Fruit fly (Drosophila melanogaster) whole organism, embryonic: ENCODE measurements around the gene CG44139.

Source experiments
- Ada2b ChIP-seq: fragments of 200-800 bp; sonication (Bioruptor generic); IDR thresholded peaks from 2 replicates; pipeline ENCODE4 v1.3.6; 2022; ENCODE audit warnings: missing biosample characterization, missing genetic modification characterization
- Asciz ChIP-seq: fragments of 200-800 bp; sonication (Bioruptor generic); optimal IDR thresholded peaks from 2 replicates; lab custom pipeline; 2017; ENCODE audit warnings: missing biosample characterization, mild to moderate bottlenecking, missing genetic modification characterization, missing genetic modification reagents
- Atf-2 ChIP-seq: fragments of 200-800 bp; sonication (Bioruptor generic); optimal IDR thresholded peaks from 2 replicates; lab custom pipeline; 2016; ENCODE audit warnings: missing biosample characterization, missing genetic modification characterization
- Atf3 ChIP-seq: fragments of 200-800 bp; sonication (Bioruptor generic); optimal IDR thresholded peaks from 3 replicates; lab custom pipeline; 2016; ENCODE audit warnings: missing biosample characterization, missing genetic modification characterization
- CG10209 ChIP-seq: fragments of 200-800 bp; sonication (Bioruptor generic); optimal IDR thresholded peaks from 3 replicates; lab custom pipeline; 2017; ENCODE audit warnings: missing biosample characterization, mild to moderate bottlenecking, missing genetic modification characterization, missing genetic modification reagents
- CG1024 ChIP-seq: fragments of 200-800 bp; sonication (Bioruptor generic); IDR thresholded peaks from 2 replicates; pipeline ENCODE4 v1.3.6; 2022; ENCODE audit warnings: missing biosample characterization, missing genetic modification characterization
- CG10366 ChIP-seq: fragments of 200-800 bp; sonication (Bioruptor generic); IDR thresholded peaks from 2 replicates; pipeline ENCODE4 v1.3.6; 2022; ENCODE audit warnings: missing biosample characterization, missing genetic modification characterization
- CG11247 ChIP-seq: fragments of 200-800 bp; sonication (Bioruptor generic); IDR thresholded peaks from 2 replicates; pipeline ENCODE4 v1.3.6; 2022; ENCODE audit warnings: missing biosample characterization, missing genetic modification characterization
- CG11560 ChIP-seq: fragments of 200-800 bp; sonication (Bioruptor generic); IDR thresholded peaks from 3 replicates; pipeline ENCODE4 v1.3.6; 2022; ENCODE audit warnings: missing biosample characterization, missing genetic modification characterization
- CG16779 ChIP-seq: fragments of 200-800 bp; sonication (Bioruptor generic); IDR thresholded peaks from 2 replicates; pipeline ENCODE4 v1.3.6; 2022; ENCODE audit warnings: missing biosample characterization, missing genetic modification characterization
- CG17385 ChIP-seq: fragments of 200-800 bp; sonication (Bioruptor generic); optimal IDR thresholded peaks from 3 replicates; lab custom pipeline; 2018; ENCODE audit warnings: missing biosample characterization, mild to moderate bottlenecking, missing genetic modification characterization
- CG17829 ChIP-seq: fragments of 200-800 bp; optimal IDR thresholded peaks from 2 replicates; lab custom pipeline; 2019; ENCODE audit warnings: missing biosample characterization, mild to moderate bottlenecking, missing genetic modification characterization, moderate library complexity
- CG1792 ChIP-seq: fragments of 200-800 bp; sonication (Bioruptor generic); optimal IDR thresholded peaks from 2 replicates; lab custom pipeline; 2016; ENCODE audit warnings: missing biosample characterization, missing genetic modification characterization
- CG32767 ChIP-seq: fragments of 200-800 bp; sonication (Bioruptor generic); IDR thresholded peaks from 2 replicates; pipeline ENCODE4 v1.3.6; 2022; ENCODE audit warnings: missing biosample characterization, missing genetic modification characterization
- CG4404 ChIP-seq: fragments of 200-800 bp; sonication (Bioruptor generic); IDR thresholded peaks from 2 replicates; pipeline ENCODE4 v1.3.6; 2022; ENCODE audit warnings: missing biosample characterization, missing genetic modification characterization
- CG4424 ChIP-seq: fragments of 200-800 bp; sonication (Bioruptor generic); optimal IDR thresholded peaks from 3 replicates; lab custom pipeline; 2016; ENCODE audit warnings: missing biosample characterization, missing genetic modification characterization
- CG6175 ChIP-seq: fragments of 200-800 bp; sonication (Bioruptor generic); IDR thresholded peaks from 3 replicates; pipeline ENCODE4 v1.3.6; 2022; ENCODE audit warnings: missing biosample characterization, missing genetic modification characterization
- D19A ChIP-seq: fragments of 200-800 bp; optimal IDR thresholded peaks from 3 replicates; lab custom pipeline; 2019; ENCODE audit warnings: missing biosample characterization, mild to moderate bottlenecking, missing genetic modification characterization, moderate library complexity
- Dek ChIP-seq: fragments of 200-800 bp; sonication (Bioruptor generic); optimal IDR thresholded peaks from 3 replicates; lab custom pipeline; 2019; ENCODE audit warnings: missing biosample characterization, mild to moderate bottlenecking, missing genetic modification characterization, moderate library complexity
- Dip2 ChIP-seq: fragments of 200-800 bp; sonication (Bioruptor generic); IDR thresholded peaks from 2 replicates; pipeline ENCODE4 v1.3.6; 2022; ENCODE audit warnings: missing biosample characterization, missing genetic modification characterization
- Dll ChIP-seq: fragments of 200-800 bp; sonication (Bioruptor generic); IDR thresholded peaks from 4 replicates; pipeline ENCODE4 v1.3.6; 2022; ENCODE audit warnings: missing biosample characterization, missing genetic modification characterization; ENCODE audit not compliant: partially characterized antibody
- Doc2 ChIP-seq: fragments of 200-800 bp; sonication (Bioruptor generic); IDR thresholded peaks from 2 replicates; pipeline ENCODE4 v1.3.6; 2022; ENCODE audit warnings: missing biosample characterization, missing genetic modification characterization
- Drgx ChIP-seq: fragments of 200-800 bp; sonication (Bioruptor generic); IDR thresholded peaks from 2 replicates; pipeline ENCODE4 v1.3.6; 2022; ENCODE audit warnings: missing biosample characterization, missing genetic modification characterization
- Ets97D ChIP-seq: fragments of 200-800 bp; sonication (Bioruptor generic); optimal IDR thresholded peaks from 3 replicates; lab custom pipeline; 2016; ENCODE audit warnings: missing biosample characterization, missing genetic modification characterization
- GATAe ChIP-seq: fragments of 200-800 bp; sonication (Bioruptor generic); conservative IDR thresholded peaks from 2 replicates; pipeline ENCODE4 v1.3.6; 2022; ENCODE audit warnings: missing biosample characterization, missing genetic modification characterization
- H15 ChIP-seq: fragments of 200-800 bp; sonication (Bioruptor generic); IDR thresholded peaks from 3 replicates; pipeline ENCODE4 v1.3.6; 2022; ENCODE audit warnings: missing biosample characterization, missing genetic modification characterization
- HLHmδ ChIP-seq: fragments of 200-800 bp; sonication (Bioruptor generic); optimal IDR thresholded peaks from 2 replicates; lab custom pipeline; 2018; ENCODE audit warnings: missing biosample characterization, mild to moderate bottlenecking, missing genetic modification characterization, moderate library complexity
- Hey ChIP-seq: fragments of 200-800 bp; sonication (Bioruptor generic); optimal IDR thresholded peaks from 3 replicates; lab custom pipeline; 2018; ENCODE audit warnings: missing biosample characterization, mild to moderate bottlenecking, missing genetic modification characterization
- Hr78 ChIP-seq, 2 experiments: fragments of 200-800 bp in 1 of 2; fragments of >200 bp in 1 of 2; sonication (Bioruptor generic) in 1 of 2; optimal IDR thresholded peaks; 2 replicates each; lab custom pipeline; 2017 to 2019; ENCODE audit warnings: missing biosample characterization in 2 of 2, missing genetic modification characterization in 2 of 2, mild to moderate bottlenecking in 1 of 2, moderate library complexity in 1 of 2
- Med ChIP-seq: fragments of 200-800 bp; sonication (Bioruptor generic); peaks from one replicate; lab custom pipeline; 2016; ENCODE audit warnings: missing biosample characterization, missing genetic modification characterization, mild to moderate bottlenecking, inconsistent platforms, moderate library complexity
- NC2α ChIP-seq: fragments of 200-800 bp; sonication (Bioruptor generic); optimal IDR thresholded peaks from 2 replicates; lab custom pipeline; 2016; ENCODE audit warnings: missing biosample characterization, missing genetic modification characterization
- Xrp1 ChIP-seq: fragments of 200-800 bp; sonication (Bioruptor generic); IDR thresholded peaks from 2 replicates; pipeline ENCODE4 v1.3.6; 2022; ENCODE audit warnings: missing biosample characterization, missing genetic modification characterization
- bab2 ChIP-seq: fragments of 200-800 bp; sonication (Bioruptor generic); optimal IDR thresholded peaks from 2 replicates; lab custom pipeline; 2016; ENCODE audit warnings: missing biosample characterization, missing genetic modification characterization
- chm ChIP-seq: fragments of 200-800 bp; sonication (Bioruptor generic); IDR thresholded peaks from 2 replicates; pipeline ENCODE4 v1.3.6; 2022; ENCODE audit warnings: missing biosample characterization, missing genetic modification characterization
- croc ChIP-seq: fragments of 200-800 bp; sonication (Bioruptor generic); conservative IDR thresholded peaks from 3 replicates; pipeline ENCODE4 v1.3.6; 2022; ENCODE audit warnings: missing biosample characterization, missing genetic modification characterization
- dmrt99B ChIP-seq: fragments of 200-800 bp; sonication (Bioruptor generic); optimal IDR thresholded peaks from 2 replicates; lab custom pipeline; 2018; ENCODE audit warnings: missing biosample characterization, mild to moderate bottlenecking, missing genetic modification characterization, moderate library complexity
- dpn ChIP-seq, 2 experiments: fragments of 200-800 bp; sonication (Bioruptor generic); optimal IDR thresholded peaks; 3 replicates each; lab custom pipeline; 2016; ENCODE audit warnings: missing biosample characterization in 2 of 2, missing genetic modification characterization in 2 of 2
- exex ChIP-seq: fragments of 200-800 bp; sonication (Bioruptor generic); optimal IDR thresholded peaks from 4 replicates; lab custom pipeline; 2018; ENCODE audit warnings: missing biosample characterization, mild to moderate bottlenecking, missing genetic modification characterization, moderate library complexity
- grn ChIP-seq: fragments of 200-800 bp; sonication (Bioruptor generic); optimal IDR thresholded peaks from 3 replicates; lab custom pipeline; 2017; ENCODE audit warnings: missing biosample characterization, missing genetic modification characterization
- kah ChIP-seq: fragments of 200-800 bp; sonication (Bioruptor generic); optimal IDR thresholded peaks from 2 replicates; lab custom pipeline; 2018; ENCODE audit warnings: missing biosample characterization, mild to moderate bottlenecking, missing genetic modification characterization
- lola ChIP-seq, 3 experiments: fragments of >200 bp in 2 of 3; fragments of 200-800 bp in 1 of 3; sonication (Bioruptor generic) in 1 of 3; optimal IDR thresholded peaks; 2 replicates each; lab custom pipeline; 2017 to 2019; ENCODE audit warnings: missing biosample characterization in 3 of 3, missing genetic modification characterization in 3 of 3, mild to moderate bottlenecking in 1 of 3, moderate library complexity in 1 of 3
- mam ChIP-seq: fragments of 200-800 bp; sonication (Bioruptor generic); optimal IDR thresholded peaks from 3 replicates; lab custom pipeline; 2016; ENCODE audit warnings: missing biosample characterization, missing genetic modification characterization
- nom ChIP-seq: fragments of 200-800 bp; sonication (Bioruptor generic); optimal IDR thresholded peaks from 2 replicates; lab custom pipeline; 2017; ENCODE audit warnings: missing biosample characterization, missing genetic modification characterization, mild to moderate bottlenecking, moderate library complexity, missing genetic modification reagents
- oc ChIP-seq: fragments of 200-800 bp; sonication (Bioruptor generic); optimal IDR thresholded peaks from 2 replicates; lab custom pipeline; 2018; ENCODE audit warnings: missing biosample characterization, mild to moderate bottlenecking, missing genetic modification characterization, moderate library complexity
- onecut ChIP-seq: fragments of 200-800 bp; sonication (Bioruptor generic); IDR thresholded peaks from 2 replicates; pipeline ENCODE4 v1.3.6; 2022; ENCODE audit warnings: missing biosample characterization, missing genetic modification characterization
- p53 ChIP-seq: fragments of 200-800 bp; sonication (Bioruptor generic); optimal IDR thresholded peaks from 2 replicates; lab custom pipeline; 2016; ENCODE audit warnings: missing biosample characterization, missing genetic modification characterization
- pb ChIP-seq: fragments of 200-800 bp; sonication (Bioruptor generic); optimal IDR thresholded peaks from 3 replicates; lab custom pipeline; 2016; ENCODE audit warnings: missing biosample characterization, missing genetic modification characterization
- run ChIP-seq: fragments of 200-800 bp; sonication (Bioruptor generic); optimal IDR thresholded peaks from 3 replicates; lab custom pipeline; 2018; ENCODE audit warnings: missing biosample characterization, mild to moderate bottlenecking, missing genetic modification characterization
- schlank ChIP-seq: fragments of 200-800 bp; sonication (Bioruptor generic); optimal IDR thresholded peaks from 2 replicates; lab custom pipeline; 2018; ENCODE audit warnings: missing biosample characterization, mild to moderate bottlenecking, missing genetic modification characterization
- sd ChIP-seq: fragments of 200-800 bp; sonication (Bioruptor generic); optimal IDR thresholded peaks from 3 replicates; lab custom pipeline; 2018; ENCODE audit warnings: missing biosample characterization, mild to moderate bottlenecking, missing genetic modification characterization, moderate library complexity
- seq ChIP-seq: fragments of 200-800 bp; sonication (Bioruptor generic); IDR thresholded peaks from 2 replicates; pipeline ENCODE4 v1.3.6; 2022; ENCODE audit warnings: missing biosample characterization, missing genetic modification characterization
- shn ChIP-seq: fragments of 200-800 bp; sonication (Bioruptor generic); optimal IDR thresholded peaks from 3 replicates; lab custom pipeline; 2016; ENCODE audit warnings: missing biosample characterization, missing genetic modification characterization
- ttk ChIP-seq: fragments of 200-800 bp; sonication (Bioruptor generic); IDR thresholded peaks from 2 replicates; pipeline ENCODE4 v2.1.2; 2022; ENCODE audit warnings: missing biosample characterization, missing genetic modification characterization

Gene CG44139

DNA sequence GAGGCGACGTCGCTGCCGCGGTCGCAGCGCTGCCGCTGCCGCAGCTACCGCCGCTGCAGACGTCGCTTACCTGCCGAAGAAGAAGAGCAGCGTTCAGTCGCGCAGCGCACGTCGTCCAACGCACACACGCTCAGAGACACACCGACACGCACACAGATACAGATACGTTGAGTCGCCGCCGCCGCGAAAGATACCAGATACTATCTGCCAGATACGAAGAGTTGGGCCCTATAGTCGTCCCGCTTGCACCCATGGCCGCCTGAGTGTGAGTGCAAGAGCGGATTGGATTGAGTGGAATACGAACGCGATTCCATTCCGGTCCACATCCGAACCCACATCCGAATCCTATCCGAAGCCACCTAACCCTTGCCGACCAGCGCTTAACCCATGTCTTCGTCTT, 30.0 kb downstream of the CG44139 start (continued):
- no peak for TF ChIP-seq CG10366 (GFP tag; lab: Robert Waterston, UW)
- no peak for TF ChIP-seq H15 (GFP tag; lab: Robert Waterston, UW)
- TF ChIP-seq CG11560 (tag; lab: Robert Waterston, UW), result no peak
- no peak for TF ChIP-seq Ets97D
- TF ChIP-seq CG6175 (GFP tag; lab: Robert Waterston, UW), result no peak
- no peak for TF ChIP-seq run (tag; lab: Kevin White, UChicago)
- TF ChIP-seq oc (tag; lab: Kevin White, UChicago), result peak; percentile 44
- no peak for TF ChIP-seq shn (GFP tag; lab: Kevin White, UChicago)
- no peak for TF ChIP-seq Dek (tag; lab: Kevin White, UChicago)
- TF ChIP-seq CG17829 (tag; lab: Kevin White, UChicago), result no peak
- no peak for TF ChIP-seq seq
- no peak for TF ChIP-seq onecut (GFP tag; lab: Robert Waterston, UW)
- no peak for TF ChIP-seq Dip2
- TF ChIP-seq Hey (tag; lab: Kevin White, UChicago), result no peak
- TF ChIP-seq CG1792 (GFP tag; lab: Kevin White, UChicago), result no peak
- peak; percentile 39; the same call in 1 of the 2 replicates for TF ChIP-seq chm
- TF ChIP-seq D19A (tag; lab: Kevin White, UChicago), result no peak
- TF ChIP-seq CG4424 (GFP tag; lab: Kevin White, UChicago), result no peak
- peak; percentile 99 for TF ChIP-seq grn (GFP tag; lab: Kevin White, UChicago)
- no peak for TF ChIP-seq NC2α
- peak; percentile 82 for TF ChIP-seq Med (GFP tag; lab: Kevin White, UChicago)
- TF ChIP-seq Asciz (GFP tag; lab: Kevin White, UChicago), result no peak
- no peak for TF ChIP-seq pb
- TF ChIP-seq CG11247 (GFP tag; lab: Robert Waterston, UW), result no peak
- TF ChIP-seq mam (GFP tag; lab: Kevin White, UChicago), result no peak
- TF ChIP-seq bab2 (GFP tag; lab: Kevin White, UChicago), result no peak
- TF ChIP-seq ttk (GFP tag; lab: Robert Waterston, UW), result no peak
- no peak for TF ChIP-seq dpn (GFP tag; optimal IDR thresholded peaks at IDR 0.05; lab: Kevin White, UChicago)
- TF ChIP-seq croc (GFP tag; lab: Robert Waterston, UW), result no peak
- no peak for TF ChIP-seq CG4404 (GFP tag; lab: Robert Waterston, UW)
- TF ChIP-seq GATAe, result no peak
- no peak for TF ChIP-seq CG10209 (GFP tag; lab: Kevin White, UChicago)
- no peak for TF ChIP-seq kah (GFP tag; lab: Kevin White, UChicago)
- TF ChIP-seq Hr78 (GFP tag; optimal IDR thresholded peaks at IDR 0.05; lab: Kevin White, UChicago), result no peak
- TF ChIP-seq Ada2b (GFP tag; lab: Robert Waterston, UW), result no peak
- no peak for TF ChIP-seq Doc2
- TF ChIP-seq schlank (tag; lab: Kevin White, UChicago), result no peak
- TF ChIP-seq CG16779 (GFP tag; lab: Robert Waterston, UW), result no peak
- TF ChIP-seq nom (GFP tag; lab: Kevin White, UChicago), result peak; percentile 3
- no peak for TF ChIP-seq dmrt99B (tag; lab: Kevin White, UChicago)
- TF ChIP-seq lola (GFP tag; optimal IDR thresholded peaks at IDR 0.05; lab: Kevin White, UChicago), result no peak
- TF ChIP-seq exex (tag; lab: Kevin White, UChicago), result no peak
- no peak for TF ChIP-seq CG32767
- TF ChIP-seq sd (tag; lab: Kevin White, UChicago), result peak; percentile 19
- peak; percentile 91 for TF ChIP-seq CG17385 (GFP tag; lab: Kevin White, UChicago)
- no peak for TF ChIP-seq Xrp1
- TF ChIP-seq CG1024 (GFP tag; lab: Robert Waterston, UW), result no peak
- no peak for TF ChIP-seq Atf-2 (GFP tag; lab: Kevin White, UChicago)
- peak; percentile 24; the same call in 1 of the 4 replicates for TF ChIP-seq Dll (GFP tag; lab: Robert Waterston, UW)
- peak; percentile 38 for TF ChIP-seq HLHmδ (GFP tag; lab: Kevin White, UChicago)
- TF ChIP-seq p53 (GFP tag; lab: Kevin White, UChicago), result no peak
- no peak for TF ChIP-seq Atf3 (GFP tag; lab: Kevin White, UChicago)
- TF ChIP-seq Drgx (GFP tag; lab: Robert Waterston, UW), result no peak
